Worm (Caenorhabditis elegans): Measurements from ENCODE around the gene tat-1.

The tat-1 gene

DNA sequence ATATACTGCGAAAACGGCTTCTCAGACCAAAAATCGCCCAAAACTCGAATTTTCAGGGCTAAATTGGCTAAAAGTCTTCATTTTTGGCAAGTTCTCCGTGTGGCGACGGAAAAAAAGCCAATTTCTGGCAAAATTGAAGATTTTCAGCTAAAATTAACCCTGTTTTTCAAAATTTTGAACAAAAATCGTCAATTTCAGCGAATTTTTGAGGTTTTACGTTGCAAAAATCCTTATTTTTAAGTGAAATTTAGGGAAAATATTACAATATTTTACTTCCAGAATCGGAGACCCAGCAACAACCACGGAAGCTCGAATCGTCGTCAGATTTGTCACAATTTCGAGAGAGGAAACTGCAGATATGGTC, 6.7 kb upstream of the tat-1 start:
- no peak for TF ChIP-seq mdl-1 (tag; optimal IDR thresholded peaks at IDR 0.05)
- TF ChIP-seq jun-1 (tag; optimal IDR thresholded peaks at IDR 0.05), result no peak
- no peak for TF ChIP-seq ztf-11 (tag; optimal IDR thresholded peaks at IDR 0.05)
- no peak for TF ChIP-seq nhr-43 (tag; optimal IDR thresholded peaks at IDR 0.05; ENCODE audit: poor library complexity, severe bottlenecking)
- TF ChIP-seq lin-39 (tag; optimal IDR thresholded peaks at IDR 0.05), result no peak
- TF ChIP-seq tbx-2 (tag; optimal IDR thresholded peaks at IDR 0.05), result no peak
- no peak for TF ChIP-seq ZK546.5 (tag; optimal IDR thresholded peaks at IDR 0.05)
- TF ChIP-seq fos-1 (tag; optimal IDR thresholded peaks at IDR 0.05), result no peak
- no peak for TF ChIP-seq nhr-67 (tag; optimal IDR thresholded peaks at IDR 0.05)
- TF ChIP-seq nhr-76 (tag; optimal IDR thresholded peaks at IDR 0.05), result no peak
- TF ChIP-seq skn-1 (tag; optimal IDR thresholded peaks at IDR 0.05), result no peak
- no peak for TF ChIP-seq fkh-2 (tag; optimal IDR thresholded peaks at IDR 0.05)
- TF ChIP-seq nhr-23 (tag; optimal IDR thresholded peaks at IDR 0.05), result no peak
- TF ChIP-seq hmg-11 (tag; optimal IDR thresholded peaks at IDR 0.05), result no peak
- no peak for TF ChIP-seq lin-15B (tag; optimal IDR thresholded peaks at IDR 0.05)
- no peak for TF ChIP-seq nfya-1 (tag; optimal IDR thresholded peaks at IDR 0.05; ENCODE audit: insufficient read depth)

DNA sequence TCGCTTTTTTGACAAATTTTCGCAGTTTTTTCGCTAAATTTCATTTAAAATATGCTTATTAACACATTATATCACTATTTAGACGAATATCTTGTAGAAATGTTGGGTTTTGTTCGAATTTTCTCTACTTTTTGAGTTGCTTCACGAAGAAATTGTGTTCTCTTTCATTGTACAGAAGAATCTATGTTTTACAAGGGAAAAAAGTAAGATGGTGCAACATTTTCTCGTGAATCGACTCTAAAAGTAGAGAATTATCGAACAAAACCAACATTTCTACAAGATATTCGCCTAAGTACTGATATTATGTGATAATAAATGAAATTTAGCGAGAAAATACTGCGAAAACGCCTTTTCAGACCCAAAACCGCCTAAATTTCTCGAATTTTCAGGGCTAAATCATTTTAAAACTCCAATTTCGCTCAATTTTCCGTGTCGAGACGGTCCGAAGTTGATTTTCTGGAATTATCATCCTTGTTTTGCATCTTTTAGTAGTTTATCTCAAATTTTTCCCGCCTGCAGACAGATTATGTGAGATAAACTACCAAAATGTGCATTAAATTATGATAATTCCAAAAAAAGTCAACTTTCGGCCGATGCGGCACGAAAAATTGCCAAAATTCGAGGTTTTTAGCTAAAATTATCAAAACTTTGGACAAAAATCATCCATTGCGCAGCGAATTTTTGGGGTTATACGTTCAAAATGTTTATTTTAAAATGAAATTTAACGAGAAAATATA, 6.2 kb upstream of the tat-1 start:
- TF ChIP-seq elt-1 (tag; optimal IDR thresholded peaks at IDR 0.05) (peak; percentile 79), unc-62 (GFP tag; optimal IDR thresholded peaks at IDR 0.05) (no peak)

DNA sequence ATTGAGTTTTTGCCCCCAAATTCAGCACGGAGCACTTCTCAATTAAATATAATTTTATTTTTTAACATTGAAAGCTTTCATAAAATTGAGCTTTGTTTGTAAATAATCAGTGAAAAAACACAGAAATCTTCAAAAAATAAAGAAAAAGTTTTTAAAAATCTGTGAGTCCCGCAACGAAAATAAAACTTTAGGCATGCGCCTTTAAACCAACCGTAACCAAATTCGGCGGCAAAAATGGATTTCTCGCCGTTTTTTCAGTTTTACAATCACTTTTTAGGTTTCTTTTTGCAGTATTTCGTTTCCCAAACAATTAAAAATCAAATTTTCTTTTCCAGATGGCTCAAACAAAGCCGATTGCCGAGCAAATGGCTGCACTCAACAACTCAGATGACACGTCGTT, 5.0 kb upstream of the tat-1 start, which contains the start of gene pie-1:
TSS of gene pie-1 (plus strand) at position 336 of the 400 bp plus-strand sequence.
- TF ChIP-seq nhr-76 (tag; optimal IDR thresholded peaks at IDR 0.05), result no peak
- no peak for TF ChIP-seq nhr-77 (tag; optimal IDR thresholded peaks at IDR 0.05)
- no peak for TF ChIP-seq fkh-2 (tag; optimal IDR thresholded peaks at IDR 0.05)
- TF ChIP-seq ZK546.5 (tag; optimal IDR thresholded peaks at IDR 0.05), result no peak
- TF ChIP-seq hmg-11 (tag; optimal IDR thresholded peaks at IDR 0.05), result no peak
- no peak for TF ChIP-seq tbx-2 (tag; optimal IDR thresholded peaks at IDR 0.05)
- no peak for TF ChIP-seq lin-15B (tag; optimal IDR thresholded peaks at IDR 0.05)
- TF ChIP-seq fos-1 (tag; optimal IDR thresholded peaks at IDR 0.05), result no peak
- TF ChIP-seq pqm-1 (tag; optimal IDR thresholded peaks at IDR 0.05), result no peak
- no peak for TF ChIP-seq aly-2 (tag; optimal IDR thresholded peaks at IDR 0.05)
- TF ChIP-seq elt-2 (tag; optimal IDR thresholded peaks at IDR 0.05), result no peak
- no peak for TF ChIP-seq zag-1 (tag; optimal IDR thresholded peaks at IDR 0.05)
- no peak for TF ChIP-seq elt-1 (tag; optimal IDR thresholded peaks at IDR 0.05)
- no peak for TF ChIP-seq eor-1 (tag; optimal IDR thresholded peaks at IDR 0.05)
- TF ChIP-seq pha-4 (tag; optimal IDR thresholded peaks at IDR 0.05), result no peak
- no peak for TF ChIP-seq egl-5 (tag; optimal IDR thresholded peaks at IDR 0.05)
- TF ChIP-seq nhr-43 (tag; optimal IDR thresholded peaks at IDR 0.05; ENCODE audit: poor library complexity, severe bottlenecking), result no peak
- TF ChIP-seq fkh-10 (GFP tag; optimal IDR thresholded peaks at IDR 0.05), result no peak
- no peak for TF ChIP-seq ceh-9 (tag; optimal IDR thresholded peaks at IDR 0.05)
- TF ChIP-seq ceh-82 (tag; optimal IDR thresholded peaks at IDR 0.05), result no peak

DNA sequence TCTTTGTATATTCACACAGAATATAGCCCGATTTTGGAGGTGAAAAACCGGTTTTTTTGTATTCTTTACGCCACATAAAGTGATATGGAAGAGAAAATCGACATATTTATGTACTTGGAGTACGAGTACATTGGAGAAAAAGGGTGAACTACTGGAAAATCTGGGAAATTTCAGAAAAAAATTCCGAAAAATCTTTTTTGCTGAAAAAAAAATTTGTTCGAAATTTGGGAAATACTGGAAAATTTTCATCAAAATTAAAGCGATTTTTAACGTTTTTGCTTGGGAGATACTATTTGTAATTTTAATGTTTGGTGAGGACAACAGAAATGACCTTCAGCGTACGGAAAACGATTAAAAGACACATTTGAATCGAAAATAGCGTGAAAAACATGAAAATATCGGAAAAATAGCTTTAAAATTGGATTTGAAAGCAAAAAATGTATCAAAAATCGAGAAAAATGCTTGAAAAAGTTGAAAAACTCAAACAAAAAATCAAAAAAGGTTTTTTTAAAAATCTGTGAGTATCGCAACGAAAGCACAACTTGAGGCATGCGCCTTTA, 4.4 kb upstream of the tat-1 start:
- no peak for TF ChIP-seq nhr-25 (tag; optimal IDR thresholded peaks at IDR 0.05)
- no peak for TF ChIP-seq nhr-12 (tag; optimal IDR thresholded peaks at IDR 0.05)
- TF ChIP-seq fkh-10 (GFP tag; optimal IDR thresholded peaks at IDR 0.05), result no peak
- no peak for TF ChIP-seq pqm-1 (tag; optimal IDR thresholded peaks at IDR 0.05)
- TF ChIP-seq nhr-28 (tag; optimal IDR thresholded peaks at IDR 0.05), result no peak

DNA sequence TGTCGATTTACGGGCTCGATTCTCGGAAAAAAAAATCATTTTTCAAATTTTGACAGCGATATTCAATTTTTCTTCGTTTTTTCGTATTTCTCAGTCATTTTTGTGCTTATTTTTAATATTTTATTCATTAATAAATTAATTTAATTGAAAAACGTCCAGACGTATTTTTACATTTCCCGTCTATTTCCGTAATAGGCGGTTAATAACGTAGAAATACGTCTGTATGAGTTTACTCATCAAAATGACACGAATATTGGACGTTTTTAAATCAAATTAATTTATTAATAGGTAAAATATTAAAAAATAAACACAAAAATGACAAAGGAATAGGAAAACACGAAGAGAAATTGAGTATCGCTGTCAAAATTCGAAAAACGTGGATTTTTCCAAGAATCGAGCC, 3.1 kb upstream of the tat-1 start:
- TF ChIP-seq aly-2 (tag; optimal IDR thresholded peaks at IDR 0.05) (no peak), nhr-67 (tag; optimal IDR thresholded peaks at IDR 0.05) (no peak), egl-27 (tag; optimal IDR thresholded peaks at IDR 0.05) (no peak), elt-1 (tag; optimal IDR thresholded peaks at IDR 0.05) (no peak), fos-1 (tag; optimal IDR thresholded peaks at IDR 0.05) (no peak), nhr-12 (tag; optimal IDR thresholded peaks at IDR 0.05) (no peak), pha-4 (tag; optimal IDR thresholded peaks at IDR 0.05) (no peak), nhr-11 (tag; optimal IDR thresholded peaks at IDR 0.05) (no peak), lin-39 (tag; optimal IDR thresholded peaks at IDR 0.05) (no peak), lsy-12 (tag; optimal IDR thresholded peaks at IDR 0.05) (no peak)

Data from whole organism, L3 larva.